Fruit fly (Drosophila melanogaster): ENCODE measurements around the gene Cnx99A.

Gene Cnx99A

dm6 chr3R:29269204-29269603, 50.2 kb downstream of the Cnx99A start (continued):
- TF ChIP-seq jing (GFP tag; optimal IDR thresholded peaks at IDR 0.05) (no peak), Dad (GFP tag; optimal IDR thresholded peaks at IDR 0.05) (no peak), CG6791 (GFP tag; IDR thresholded peaks at IDR 0.05; ENCODE audit: partially characterized antibody) (no peak), CG3065 (GFP tag; optimal IDR thresholded peaks at IDR 0.05) (no peak), CG5180 (GFP tag; optimal IDR thresholded peaks at IDR 0.05) (no peak), ato (GFP tag; IDR thresholded peaks at IDR 0.05; ENCODE audit: partially characterized antibody) (no peak), CG17802 (tag; optimal IDR thresholded peaks at IDR 0.05) (no peak), HLH4C (GFP tag; IDR thresholded peaks at IDR 0.05; ENCODE audit: partially characterized antibody) (no peak), CG2712 (tag; optimal IDR thresholded peaks at IDR 0.05) (peak; percentile 39), CG10959 (GFP tag; IDR thresholded peaks at IDR 0.05) (no peak), CG11723 (GFP tag; optimal IDR thresholded peaks at IDR 0.05) (no peak), CG4730 (GFP tag; IDR thresholded peaks at IDR 0.05) (no peak), Neu2 (GFP tag; optimal IDR thresholded peaks at IDR 0.05; ENCODE audit: borderline replicate concordance) (no peak), CG12236 (GFP tag; optimal IDR thresholded peaks at IDR 0.05) (no peak), vvl (GFP tag; IDR thresholded peaks at IDR 0.05) (no peak), hb (GFP tag; IDR thresholded peaks at IDR 0.05; ENCODE audit: partially characterized antibody) (no peak), slou (GFP tag; optimal IDR thresholded peaks at IDR 0.05) (no peak), gem (tag; optimal IDR thresholded peaks at IDR 0.05) (peak; percentile 28), CG32767 (GFP tag; IDR thresholded peaks at IDR 0.05) (no peak), caup (GFP tag; optimal IDR thresholded peaks at IDR 0.05; ENCODE audit: severe bottlenecking) (no peak), CG14710 (tag; optimal IDR thresholded peaks at IDR 0.05) (peak; percentile 32), onecut (GFP tag; IDR thresholded peaks at IDR 0.05) (no peak), Atf-2 (GFP tag; optimal IDR thresholded peaks at IDR 0.05) (no peak), dmrt11E (tag; optimal IDR thresholded peaks at IDR 0.05) (peak; percentile 54), Hr78 (GFP tag; optimal IDR thresholded peaks at IDR 0.05) (no peak), Mad (GFP tag; optimal IDR thresholded peaks at IDR 0.05) (no peak), hkb (optimal IDR thresholded peaks at IDR 0.05) (no peak), hkb (GFP tag; IDR thresholded peaks at IDR 0.05) (no peak), dimm (GFP tag; IDR thresholded peaks at IDR 0.05) (no peak), Dfd (GFP tag; optimal IDR thresholded peaks at IDR 0.05) (no peak)

- TF ChIP-seq sisA (GFP tag; IDR thresholded peaks at IDR 0.05) (no peak), fd102C (GFP tag; optimal IDR thresholded peaks at IDR 0.05) (no peak), CoRest (tag; optimal IDR thresholded peaks at IDR 0.05) (no peak), CG3281 (GFP tag; optimal IDR thresholded peaks at IDR 0.05) (no peak), HmgZ (tag; optimal IDR thresholded peaks at IDR 0.05) (no peak), crol (GFP tag; IDR thresholded peaks at IDR 0.05) (peak; percentile 91), Hr78 (GFP tag; optimal IDR thresholded peaks at IDR 0.05) (peak in 1 of 2 experiments; percentile 37), D19A (tag; optimal IDR thresholded peaks at IDR 0.05) (peak; percentile 6), Taf1 (GFP tag; IDR thresholded peaks at IDR 0.05) (no peak), bsh (GFP tag; optimal IDR thresholded peaks at IDR 0.05) (no peak), Hr3 (GFP tag; optimal IDR thresholded peaks at IDR 0.05) (no peak), gcm (GFP tag; optimal IDR thresholded peaks at IDR 0.05) (peak; percentile 48), E2f1 (GFP tag; IDR thresholded peaks at IDR 0.05) (no peak), Usf (GFP tag; optimal IDR thresholded peaks at IDR 0.05) (no peak), CG16863 (GFP tag; optimal IDR thresholded peaks at IDR 0.05) (no peak), bigmax (GFP tag; optimal IDR thresholded peaks at IDR 0.05) (peak; percentile 8), Fer3 (tag; optimal IDR thresholded peaks at IDR 0.05) (no peak), HLHmδ (GFP tag; optimal IDR thresholded peaks at IDR 0.05) (peak; percentile 82), twi (tag; optimal IDR thresholded peaks at IDR 0.05) (peak; percentile 48), CG7786 (GFP tag; optimal IDR thresholded peaks at IDR 0.05) (no peak), exex (tag; optimal IDR thresholded peaks at IDR 0.05) (no peak), cas (GFP tag; IDR thresholded peaks at IDR 0.05) (no peak), gsb-n (tag; optimal IDR thresholded peaks at IDR 0.05) (no peak)
Measured at dm6 chr3R:29268062-29268461, 51.4 kb downstream of the Cnx99A start.
